Worm (Caenorhabditis elegans): Measurements from ENCODE around the gene R144.12.

Gene R144.12

ce11 chrIII:5047175-5047574 is 40.4 kb upstream of the R144.12 start, which contains the start of gene txbp-3:
TSS of gene txbp-3 (minus strand) at chrIII:5047459.
- peak; percentile 80 for TF ChIP-seq snpc-4 (tag; optimal IDR thresholded peaks at IDR 0.05)
- TF ChIP-seq nhr-11 (tag; optimal IDR thresholded peaks at IDR 0.05) = no peak
- TF ChIP-seq elt-2 (tag; optimal IDR thresholded peaks at IDR 0.05) = peak; percentile 74
- peak; percentile 0 for TF ChIP-seq pqm-1 (tag; optimal IDR thresholded peaks at IDR 0.05)
- peak; percentile 95 for TF ChIP-seq nhr-25 (tag; optimal IDR thresholded peaks at IDR 0.05)
- TF ChIP-seq egl-27 (tag; optimal IDR thresholded peaks at IDR 0.05) = no peak
- peak; percentile 17 for TF ChIP-seq fkh-10 (GFP tag; optimal IDR thresholded peaks at IDR 0.05)
- TF ChIP-seq ceh-82 (tag; optimal IDR thresholded peaks at IDR 0.05) = no peak
- TF ChIP-seq lin-39 (tag; optimal IDR thresholded peaks at IDR 0.05) = peak; percentile 23
- TF ChIP-seq nhr-237 (tag; optimal IDR thresholded peaks at IDR 0.05) = no peak
- peak; percentile 32 for TF ChIP-seq pha-4 (tag; optimal IDR thresholded peaks at IDR 0.05)
- no peak for TF ChIP-seq skn-1 (tag; optimal IDR thresholded peaks at IDR 0.05)
- TF ChIP-seq fkh-2 (tag; optimal IDR thresholded peaks at IDR 0.05) = no peak
- TF ChIP-seq nfya-1 (tag; optimal IDR thresholded peaks at IDR 0.05; ENCODE audit: insufficient read depth) = peak; percentile 20
- no peak for TF ChIP-seq R02D3.7 (tag; optimal IDR thresholded peaks at IDR 0.05)
- TF ChIP-seq eor-1 (tag; optimal IDR thresholded peaks at IDR 0.05) = no peak
- TF ChIP-seq ZK546.5 (tag; optimal IDR thresholded peaks at IDR 0.05) = no peak
- no peak for TF ChIP-seq nhr-76 (tag; optimal IDR thresholded peaks at IDR 0.05)
- peak; percentile 9 for TF ChIP-seq nhr-43 (tag; optimal IDR thresholded peaks at IDR 0.05; ENCODE audit: poor library complexity, severe bottlenecking)
- TF ChIP-seq unc-39 (tag; optimal IDR thresholded peaks at IDR 0.05) = no peak
- no peak for TF ChIP-seq nhr-28 (tag; optimal IDR thresholded peaks at IDR 0.05)
- TF ChIP-seq jun-1 (tag; optimal IDR thresholded peaks at IDR 0.05) = peak; percentile 5
- peak; percentile 70 for TF ChIP-seq lin-15B (tag; optimal IDR thresholded peaks at IDR 0.05)
- no peak for TF ChIP-seq ztf-4 (tag; optimal IDR thresholded peaks at IDR 0.05)
- TF ChIP-seq nhr-23 (tag; optimal IDR thresholded peaks at IDR 0.05) = peak; percentile 27

- no peak for TF ChIP-seq fkh-10 (GFP tag; optimal IDR thresholded peaks at IDR 0.05)
- no peak for TF ChIP-seq lin-15B (tag; optimal IDR thresholded peaks at IDR 0.05)
- no peak for TF ChIP-seq ztf-11 (tag; optimal IDR thresholded peaks at IDR 0.05)
- TF ChIP-seq ceh-28 (tag; optimal IDR thresholded peaks at IDR 0.05) = no peak
- TF ChIP-seq mml-1 (tag; optimal IDR thresholded peaks at IDR 0.05) = no peak
- TF ChIP-seq ceh-82 (tag; optimal IDR thresholded peaks at IDR 0.05) = no peak
Observed at ce11 chrIII:5044709-5045108, 37.9 kb upstream of the R144.12 start, which contains the start of gene C45G9.14. TSS of gene C45G9.14 (plus strand) at chrIII:5045009.

ce11 chrIII:5042112-5042511 is 35.3 kb upstream of the R144.12 start, which contains the start of gene nlp-43:
TSS of gene nlp-43 (plus strand) at chrIII:5042412.
- TF ChIP-seq nhr-23 (tag; optimal IDR thresholded peaks at IDR 0.05) (no peak), nhr-76 (tag; optimal IDR thresholded peaks at IDR 0.05) (no peak), zag-1 (tag; optimal IDR thresholded peaks at IDR 0.05) (no peak), ZK546.5 (tag; optimal IDR thresholded peaks at IDR 0.05) (no peak), tbx-2 (tag; optimal IDR thresholded peaks at IDR 0.05) (no peak), nhr-25 (tag; optimal IDR thresholded peaks at IDR 0.05) (no peak), jun-1 (tag; optimal IDR thresholded peaks at IDR 0.05) (no peak), eor-1 (tag; optimal IDR thresholded peaks at IDR 0.05) (no peak), mml-1 (tag; optimal IDR thresholded peaks at IDR 0.05) (no peak), egl-5 (tag; optimal IDR thresholded peaks at IDR 0.05) (no peak), nhr-43 (tag; optimal IDR thresholded peaks at IDR 0.05; ENCODE audit: poor library complexity, severe bottlenecking) (no peak), nhr-12 (tag; optimal IDR thresholded peaks at IDR 0.05) (no peak), ceh-16 (tag; optimal IDR thresholded peaks at IDR 0.05) (no peak), aly-2 (tag; optimal IDR thresholded peaks at IDR 0.05) (no peak), fos-1 (tag; optimal IDR thresholded peaks at IDR 0.05) (no peak), ceh-28 (tag; optimal IDR thresholded peaks at IDR 0.05) (no peak), hmg-11 (tag; optimal IDR thresholded peaks at IDR 0.05) (no peak), elt-1 (tag; optimal IDR thresholded peaks at IDR 0.05) (no peak), ceh-9 (tag; optimal IDR thresholded peaks at IDR 0.05) (no peak)

ce11 chrIII:5036158-5036557 is 29.4 kb upstream of the R144.12 start, which contains the start of gene C45G9.6:
TSS of gene C45G9.6 (plus strand) at chrIII:5036458.
- TF ChIP-seq nhr-12 (tag; optimal IDR thresholded peaks at IDR 0.05) (no peak), egl-5 (tag; optimal IDR thresholded peaks at IDR 0.05) (peak; percentile 4)

All from whole organism, L3 larva.